Worm (Caenorhabditis elegans): ENCODE data around the gene hyls-1.

- TF ChIP-seq F13H6.1 (tag; optimal IDR thresholded peaks at IDR 0.05) (no peak), syd-9 (tag; optimal IDR thresholded peaks at IDR 0.05) (no peak), K02D7.2 (tag; optimal IDR thresholded peaks at IDR 0.05) (no peak), T23F11.4 (GFP tag; optimal IDR thresholded peaks at IDR 0.05) (no peak), hlh-6 (tag; optimal IDR thresholded peaks at IDR 0.05) (no peak), ama-1 (optimal IDR thresholded peaks at IDR 0.05) (no peak), unc-42 (tag; optimal IDR thresholded peaks at IDR 0.05) (no peak), ceh-31 (tag; optimal IDR thresholded peaks at IDR 0.05) (no peak)
Observed at ce11 chrV:7275491-7275890, 38.3 kb downstream of the hyls-1 start, which contains the start of gene C13A2.5.
